Worm (Caenorhabditis elegans) whole organism, L4/young adult: ENCODE measurements around the gene Y17G7B.3.

Experiments used
- W03F9.2 ChIP-seq: fragments of 150-350 bp; optimal IDR thresholded peaks from 2 replicates; lab custom pipeline; 2014; ENCODE audit warnings: missing biosample characterization, missing genetic modification characterization
- dao-5 ChIP-seq: sonication (generic microtip); optimal IDR thresholded peaks from 2 replicates; lab custom pipeline; 2016; ENCODE audit warnings: missing genotype, missing genetic modification characterization, moderate library complexity, missing compliant biosample characterization
- him-1 ChIP-seq: sonication (generic microtip); optimal IDR thresholded peaks from 2 replicates; lab custom pipeline; 2016; ENCODE audit warnings: missing genotype, missing genetic modification reagents, missing genetic modification characterization, missing compliant biosample characterization

The Y17G7B.3 gene

DNA sequence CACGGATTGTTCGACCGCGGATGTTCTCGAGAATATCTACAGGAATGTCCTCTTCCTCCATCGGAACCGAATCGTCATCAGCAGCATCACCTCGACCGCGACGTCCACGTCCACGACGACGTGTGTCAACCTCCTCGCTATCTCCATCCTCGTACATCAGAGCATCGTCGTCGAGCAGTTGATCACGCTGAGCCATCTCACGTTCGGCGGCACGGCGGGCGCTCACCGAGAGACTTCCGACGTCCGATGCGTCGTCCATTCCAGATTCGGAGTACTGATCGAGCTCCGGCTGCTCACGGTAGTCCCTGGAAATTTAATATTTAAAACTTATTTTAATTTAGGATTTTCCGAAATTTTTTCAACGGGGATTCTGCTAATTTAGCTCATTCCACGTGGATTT is 17.2 kb downstream of the Y17G7B.3 start:
- TF ChIP-seq him-1 (tag; lab: Kevin White, UChicago) (no peak), W03F9.2 (tag; lab: Kevin White, UChicago) (no peak), dao-5 (tag; lab: Kevin White, UChicago) (no peak)

DNA sequence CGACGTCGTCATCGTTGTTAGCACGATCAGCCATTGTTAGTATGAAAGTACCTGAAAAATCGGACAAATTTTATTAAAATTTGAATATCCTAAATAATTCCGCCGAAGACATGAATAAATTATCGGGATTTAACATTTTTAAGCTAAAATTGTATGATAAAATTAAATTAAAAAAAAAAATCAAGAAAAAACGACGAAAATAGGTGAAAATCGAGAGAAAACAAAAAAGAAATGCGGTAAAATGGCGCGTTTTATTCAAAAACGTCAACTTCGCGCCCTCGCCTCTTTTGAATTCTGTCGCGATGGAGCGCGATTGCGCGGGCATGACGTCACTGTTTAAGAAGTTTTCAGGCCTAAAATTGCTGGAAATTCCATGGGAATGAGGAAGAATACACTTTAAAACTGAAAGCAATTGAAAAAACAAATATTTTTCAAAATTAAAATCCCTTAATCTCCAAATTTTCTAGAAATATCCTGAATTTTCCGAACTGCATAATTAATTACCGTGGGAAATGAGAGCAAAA is 17.8 kb downstream of the Y17G7B.3 start, which contains the start of gene mcm-2:
Gene mcm-2 (minus strand): TSS at position 51 of the 524 bp plus-strand sequence.
- TF ChIP-seq W03F9.2 (tag; lab: Kevin White, UChicago) (peak; percentile 70), him-1 (tag; lab: Kevin White, UChicago) (no peak), dao-5 (tag; lab: Kevin White, UChicago) (no peak)

DNA sequence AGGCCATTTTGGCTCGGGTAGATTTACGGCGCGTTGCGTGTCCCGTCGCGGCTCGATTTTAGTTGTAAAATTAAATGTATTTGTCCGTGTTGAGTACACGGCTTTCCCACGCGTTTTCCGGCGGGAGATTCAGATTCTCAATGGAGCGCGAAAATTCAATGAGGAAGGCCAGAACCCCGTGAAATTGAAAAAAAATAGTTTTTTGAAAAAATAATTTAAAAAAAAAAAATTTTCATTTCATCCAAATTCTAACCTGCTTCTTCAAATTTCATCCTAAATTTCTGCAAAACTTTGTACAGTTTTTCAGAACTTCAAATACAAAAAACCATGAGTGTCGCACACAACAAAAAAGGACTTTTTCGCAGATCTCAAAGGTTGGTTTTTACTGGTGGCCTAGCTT is 19.9 kb downstream of the Y17G7B.3 start, which contains the start of gene glb-29:
Gene glb-29 (plus strand): TSS at position 301 of the 400 bp plus-strand sequence.
- TF ChIP-seq him-1 (tag; lab: Kevin White, UChicago) (no peak), dao-5 (tag; lab: Kevin White, UChicago) (no peak), W03F9.2 (tag; lab: Kevin White, UChicago) (no peak)

DNA sequence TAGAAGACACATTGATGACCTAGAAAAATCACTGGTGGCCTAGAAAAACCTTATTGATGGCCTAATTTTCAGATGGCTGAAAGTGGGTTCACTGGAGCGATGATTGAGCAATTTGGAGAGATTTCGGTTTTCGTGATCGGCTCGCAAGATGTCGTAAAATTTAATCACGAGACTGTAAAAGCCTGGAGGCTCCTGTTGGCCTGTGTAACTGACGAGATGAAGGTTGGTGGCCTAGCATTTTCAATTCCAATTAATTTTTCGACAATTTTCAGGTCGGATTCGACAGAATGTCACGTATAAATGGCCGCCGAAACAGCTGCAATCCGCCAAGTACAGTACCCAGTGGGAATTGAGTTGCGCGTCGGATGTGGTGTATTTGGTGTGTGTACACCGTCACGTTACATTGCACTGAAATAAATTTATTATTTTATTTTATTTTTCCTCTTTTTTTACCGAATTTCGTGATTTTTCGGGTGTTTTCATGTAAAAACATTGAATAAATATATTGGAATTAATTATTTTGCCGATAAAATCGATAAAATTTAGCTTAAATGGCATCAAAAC is 34.6 kb downstream of the Y17G7B.3 start, which contains the start of gene Y17G7B.12:
Gene Y17G7B.12 (plus strand): TSS at position 547 of the 564 bp plus-strand sequence.
- TF ChIP-seq him-1 (tag; lab: Kevin White, UChicago) (no peak), W03F9.2 (tag; lab: Kevin White, UChicago) (no peak), dao-5 (tag; lab: Kevin White, UChicago) (no peak)

DNA sequence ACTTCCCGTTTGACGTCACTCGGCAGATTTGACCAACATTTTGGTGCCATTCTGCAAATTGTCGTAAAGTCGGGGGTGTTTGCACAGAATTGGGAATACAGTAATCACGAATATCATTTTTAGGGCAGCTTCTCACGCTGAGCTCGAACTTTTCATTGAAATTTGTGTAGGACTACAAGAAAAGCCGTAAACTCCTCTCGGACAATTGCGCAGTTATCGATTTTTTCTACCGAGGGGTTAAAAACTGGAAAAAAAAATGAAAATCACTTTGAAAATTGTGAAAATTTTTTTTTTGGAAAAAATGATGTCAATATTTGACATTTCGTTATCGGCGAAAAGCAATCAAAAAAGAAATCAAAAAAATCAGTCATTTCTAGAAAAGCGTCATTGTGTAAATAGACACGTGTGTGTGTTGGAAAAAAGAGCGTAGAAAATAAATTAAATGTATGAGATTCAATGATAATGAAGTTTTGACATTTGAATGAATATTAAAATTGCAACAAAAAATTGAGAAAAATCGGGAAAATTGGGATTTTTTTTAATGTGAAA is 38.9 kb downstream of the Y17G7B.3 start, which contains the start of gene Y17G7B.8:
Gene Y17G7B.8 (minus strand): TSS at position 51 of the 549 bp plus-strand sequence.
- no peak for TF ChIP-seq dao-5 (tag; lab: Kevin White, UChicago)
- no peak for TF ChIP-seq him-1 (tag; lab: Kevin White, UChicago)
- no peak for TF ChIP-seq W03F9.2 (tag; lab: Kevin White, UChicago)

DNA sequence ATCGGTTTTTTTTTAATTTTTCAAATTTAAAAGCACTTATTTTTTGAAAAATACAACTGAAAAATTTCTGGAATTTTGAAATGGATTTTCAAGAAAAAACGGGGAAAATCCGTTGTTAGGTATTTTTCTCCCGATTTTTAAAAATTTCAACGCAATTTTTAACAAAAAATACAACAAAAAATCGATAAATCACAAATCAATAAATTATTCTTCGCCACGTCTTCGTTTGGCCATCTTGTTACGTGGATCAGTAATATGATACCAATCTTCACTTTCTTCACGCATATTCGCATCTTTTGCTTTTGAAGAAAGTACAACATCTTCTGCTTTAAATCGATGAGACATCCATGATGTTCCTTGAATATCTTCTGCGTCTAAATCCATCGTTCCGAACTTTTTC is 39.9 kb downstream of the Y17G7B.3 start:
- no peak for TF ChIP-seq him-1 (tag; lab: Kevin White, UChicago)
- TF ChIP-seq W03F9.2 (tag; lab: Kevin White, UChicago): no peak
- TF ChIP-seq dao-5 (tag; lab: Kevin White, UChicago): no peak

DNA sequence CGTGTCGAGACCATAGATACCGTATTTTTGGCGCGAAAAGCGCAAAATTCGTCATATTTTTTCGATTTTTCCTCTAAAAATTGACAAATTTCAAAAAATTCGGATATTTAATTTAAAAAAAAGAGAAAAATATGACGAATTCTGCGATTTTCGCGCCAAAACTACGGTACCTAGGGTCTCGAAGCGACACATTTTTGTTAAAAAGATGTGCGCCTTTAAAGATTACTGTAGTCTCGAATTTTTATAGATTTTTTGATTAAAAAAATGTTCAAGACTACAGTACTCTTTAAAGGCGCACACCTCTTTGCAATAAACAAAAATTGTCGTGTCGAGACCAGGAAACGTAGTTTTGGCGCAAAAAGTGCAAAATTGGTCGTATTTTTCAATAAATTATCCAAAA is 47.3 kb downstream of the Y17G7B.3 start:
- TF ChIP-seq dao-5 (tag; lab: Kevin White, UChicago): no peak
- no peak for TF ChIP-seq W03F9.2 (tag; lab: Kevin White, UChicago)
- no peak for TF ChIP-seq him-1 (tag; lab: Kevin White, UChicago)

DNA sequence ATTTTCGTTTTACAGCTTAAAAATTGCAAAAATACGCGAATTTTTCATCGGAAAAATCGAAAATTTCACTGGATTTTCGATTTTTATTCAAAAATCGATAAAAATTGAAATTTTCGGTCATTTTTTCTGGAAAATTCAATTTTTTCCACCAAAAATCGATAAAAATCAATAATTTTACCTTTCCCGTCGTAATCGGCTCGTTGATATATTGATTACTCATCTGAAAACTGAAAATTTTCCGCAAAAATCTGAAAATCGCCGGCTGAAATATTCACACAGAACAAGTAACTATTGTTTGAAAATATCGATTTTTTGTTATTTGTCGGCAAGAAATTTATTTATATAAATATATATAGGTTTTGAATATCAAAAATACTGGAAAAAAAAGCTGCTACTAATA is 47.7 kb downstream of the Y17G7B.3 start, which contains the start of gene cyn-16:
Gene cyn-16 (minus strand): TSS at position 227 of the 400 bp plus-strand sequence.
- no peak for TF ChIP-seq W03F9.2 (tag; lab: Kevin White, UChicago)
- no peak for TF ChIP-seq dao-5 (tag; lab: Kevin White, UChicago)
- no peak for TF ChIP-seq him-1 (tag; lab: Kevin White, UChicago)

DNA sequence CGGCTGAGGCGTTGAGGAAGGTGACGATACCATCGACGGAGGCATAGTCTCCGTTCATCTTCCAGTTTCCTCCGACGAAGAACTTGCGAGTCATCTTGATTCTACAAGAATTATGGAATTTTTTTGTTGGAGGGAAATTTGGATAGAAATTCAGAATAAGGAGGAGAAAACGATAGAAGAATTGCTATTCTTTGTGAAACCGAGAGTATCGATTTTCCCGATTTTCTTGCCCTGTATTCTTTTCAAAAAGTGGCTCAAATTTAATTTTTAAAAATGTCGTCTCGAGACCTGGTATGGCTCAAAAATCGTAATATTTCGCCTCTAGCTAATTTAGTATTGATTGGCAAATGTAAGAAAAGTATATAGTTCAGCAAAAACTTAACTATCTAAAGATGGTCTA is 50.2 kb downstream of the Y17G7B.3 start, which contains the start of gene tpi-1:
Gene tpi-1 (minus strand): TSS at position 101 of the 400 bp plus-strand sequence.
- TF ChIP-seq W03F9.2 (tag; lab: Kevin White, UChicago): no peak
- TF ChIP-seq dao-5 (tag; lab: Kevin White, UChicago): no peak

DNA sequence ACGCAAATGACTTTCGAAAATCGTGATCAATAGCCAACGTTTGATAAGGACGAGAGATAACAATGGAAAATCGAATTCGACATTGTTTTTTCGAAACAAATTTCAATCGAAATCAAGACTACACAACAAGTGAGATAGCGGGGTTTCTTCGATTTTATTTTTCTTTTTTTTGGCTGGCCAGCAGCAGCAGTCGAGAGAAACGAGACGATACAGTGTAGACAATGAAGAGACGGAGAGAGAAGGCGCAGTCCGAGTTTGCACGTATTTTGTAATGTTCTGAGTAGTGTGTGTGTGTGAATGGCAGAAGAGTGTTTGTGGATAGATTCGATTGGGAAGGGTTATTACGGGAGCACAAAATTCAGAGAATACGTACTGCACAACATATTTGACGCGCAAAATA is 51.3 kb downstream of the Y17G7B.3 start:
- TF ChIP-seq dao-5 (tag; lab: Kevin White, UChicago): no peak
- no peak for TF ChIP-seq W03F9.2 (tag; lab: Kevin White, UChicago)
- no peak for TF ChIP-seq him-1 (tag; lab: Kevin White, UChicago)

DNA sequence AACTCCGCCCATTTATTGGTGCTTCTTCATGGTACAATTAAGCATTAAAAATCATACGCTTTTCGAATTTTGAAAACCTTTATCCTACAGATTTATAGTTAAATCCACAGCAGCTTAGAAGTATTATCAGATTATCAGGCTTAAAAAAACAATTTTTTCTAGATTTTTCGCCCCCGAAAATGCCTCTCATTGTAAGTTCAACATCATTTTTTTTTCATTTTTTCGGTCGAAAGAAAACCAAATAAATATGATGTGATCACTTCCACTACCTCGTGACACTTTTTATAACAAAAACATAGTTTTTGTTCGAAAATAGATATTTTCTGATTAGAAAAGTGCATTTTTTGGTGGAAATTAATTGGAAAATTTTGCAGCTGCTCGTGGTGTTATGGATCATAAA is 52.3 kb downstream of the Y17G7B.3 start:
- no peak for TF ChIP-seq him-1 (tag; lab: Kevin White, UChicago)
- TF ChIP-seq dao-5 (tag; lab: Kevin White, UChicago): no peak
- TF ChIP-seq W03F9.2 (tag; lab: Kevin White, UChicago): no peak
